Worm (Caenorhabditis elegans): ENCODE results near the gene gpa-2.

DNA sequence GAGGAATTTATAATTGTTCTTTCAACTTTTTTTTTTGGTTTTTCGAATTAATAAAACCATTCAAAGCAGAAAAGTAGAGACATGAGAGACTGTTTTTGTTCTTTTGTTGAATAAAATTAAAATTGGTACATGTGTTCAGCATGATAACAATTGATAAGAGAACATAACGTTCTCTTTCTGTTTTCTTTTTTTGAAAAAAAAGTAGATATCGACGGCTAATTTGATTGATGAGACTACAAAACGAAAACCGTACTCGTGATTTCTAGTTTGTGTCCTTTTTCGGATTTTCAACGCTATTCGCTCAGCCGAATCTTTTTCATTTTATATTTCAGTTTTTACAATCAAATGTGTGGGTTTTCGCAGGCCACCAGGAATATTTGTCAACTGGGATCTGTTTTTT is 25.4 kb upstream of the gpa-2 start, which contains the start of gene C08D8.1:
- TF ChIP-seq aly-2 (tag; optimal IDR thresholded peaks at IDR 0.05): no peak
- peak; percentile 97 for TF ChIP-seq nhr-28 (tag; optimal IDR thresholded peaks at IDR 0.05)
